Fruit fly (Drosophila melanogaster) whole organism, wandering third instar larva: ENCODE measurements around the gene Lar.

Experiments
- Abd-B ChIP-seq: fragments of >200 bp; optimal IDR thresholded peaks from 2 replicates; lab custom pipeline; 2017; ENCODE audit warnings: missing biosample characterization, missing genetic modification characterization
- Dfd ChIP-seq: fragments of >200 bp; optimal IDR thresholded peaks from 2 replicates; lab custom pipeline; 2017; ENCODE audit warnings: missing biosample characterization, missing genetic modification characterization
- Hr78 ChIP-seq: fragments of >200 bp; optimal IDR thresholded peaks from 2 replicates; lab custom pipeline; 2017; ENCODE audit warnings: missing biosample characterization, missing genetic modification characterization
- Mio ChIP-seq: sonication (Bioruptor generic); optimal IDR thresholded peaks from 2 replicates; lab custom pipeline; 2016; ENCODE audit warnings: missing biosample characterization, missing genetic modification characterization
- Myc ChIP-seq: fragments of >200 bp; optimal IDR thresholded peaks from 2 replicates; lab custom pipeline; 2017
- OdsH ChIP-seq: fragments of 200-800 bp; sonication (Bioruptor generic); optimal IDR thresholded peaks from 2 replicates; lab custom pipeline; 2016; ENCODE audit warnings: missing biosample characterization, mild to moderate bottlenecking, missing genetic modification characterization
- Vsx2 ChIP-seq: fragments of 200-300, 225-300 bp; sonication (Bioruptor generic); optimal IDR thresholded peaks from 2 replicates; lab custom pipeline; 2018; ENCODE audit warnings: missing biosample characterization, missing genetic modification characterization; ENCODE audit not compliant: partially characterized antibody
- br ChIP-seq: fragments of 200-800 bp; sonication (Bioruptor generic); optimal IDR thresholded peaks from 2 replicates; lab custom pipeline; 2016; ENCODE audit warnings: missing biosample characterization, missing genetic modification characterization
- fru ChIP-seq: fragments of 200-800 bp; sonication (Bioruptor generic); optimal IDR thresholded peaks from 3 replicates; lab custom pipeline; 2016; ENCODE audit warnings: missing biosample characterization, mild to moderate bottlenecking, missing genetic modification characterization
- h ChIP-seq: fragments of 200-800 bp; sonication (Bioruptor generic); optimal IDR thresholded peaks from 3 replicates; lab custom pipeline; 2016; ENCODE audit warnings: missing biosample characterization, mild to moderate bottlenecking, missing genetic modification characterization
- lola ChIP-seq: fragments of >200 bp; optimal IDR thresholded peaks from 2 replicates; lab custom pipeline; 2017; ENCODE audit warnings: missing biosample characterization, missing genetic modification characterization
- psq ChIP-seq: fragments of 200-800 bp; sonication (Bioruptor generic); optimal IDR thresholded peaks from 3 replicates; lab custom pipeline; 2017; ENCODE audit warnings: missing biosample characterization, mild to moderate bottlenecking, missing genetic modification characterization, moderate library complexity
- tai ChIP-seq: sonication (Bioruptor generic); optimal IDR thresholded peaks from 2 replicates; lab custom pipeline; 2016; ENCODE audit warnings: missing biosample characterization, missing genetic modification characterization
- usp ChIP-seq: fragments of >200 bp; optimal IDR thresholded peaks from 2 replicates; lab custom pipeline; 2017; ENCODE audit warnings: missing biosample characterization, missing genetic modification characterization

dm6 chr2L:19565233-19565898, 21.1 kb upstream of the Lar start, which contains the start of gene CG13077:
- TF ChIP-seq OdsH (GFP tag; lab: Kevin White, UChicago) (no peak), tai (GFP tag; lab: Kevin White, UChicago) (no peak), Abd-B (GFP tag; lab: Kevin White, UChicago) (no peak), Hr78 (GFP tag; lab: Kevin White, UChicago) (no peak), Mio (GFP tag; lab: Kevin White, UChicago) (no peak), usp (GFP tag; lab: Kevin White, UChicago) (no peak), psq (GFP tag; lab: Kevin White, UChicago) (no peak), br (GFP tag; lab: Kevin White, UChicago) (no peak), lola (GFP tag; lab: Kevin White, UChicago) (no peak), Dfd (no peak), Vsx2 (GFP tag; lab: Kevin White, UChicago) (no peak), fru (no peak), Myc (lab: Kevin White, UChicago) (peak; percentile 75), h (GFP tag; lab: Kevin White, UChicago) (no peak)
